Worm (Caenorhabditis elegans) whole organism, late embryonic: ENCODE results near the gene F26H11.4.

ENCODE experiments used
- F13H6.1 ChIP-seq: sonication (generic microtip); optimal IDR thresholded peaks from 2 replicates; lab custom pipeline; 2016; ENCODE audit warnings: missing genetic modification characterization, missing compliant biosample characterization
- Y22D7AL.16 ChIP-seq: sonication (generic microtip); optimal IDR thresholded peaks from 2 replicates; lab custom pipeline; 2016; ENCODE audit warnings: missing genetic modification characterization, missing compliant biosample characterization
- ama-1 ChIP-seq: fragments of 150-350 bp; optimal IDR thresholded peaks from 2 replicates; lab custom pipeline; 2014
- ceh-24 ChIP-seq: sonication (generic microtip); optimal IDR thresholded peaks from 2 replicates; lab custom pipeline; 2016; ENCODE audit warnings: mild to moderate bottlenecking, missing genetic modification characterization, missing compliant biosample characterization
- ceh-31 ChIP-seq: sonication (generic microtip); optimal IDR thresholded peaks from 2 replicates; lab custom pipeline; 2016; ENCODE audit warnings: missing genetic modification characterization, missing compliant biosample characterization
- ceh-9 ChIP-seq: sonication (generic microtip); optimal IDR thresholded peaks from 2 replicates; lab custom pipeline; 2016; ENCODE audit warnings: mild to moderate bottlenecking, missing genetic modification characterization, inconsistent platforms, missing compliant biosample characterization
- elt-4 ChIP-seq: sonication (generic microtip); optimal IDR thresholded peaks from 2 replicates; lab custom pipeline; 2016; ENCODE audit warnings: missing genetic modification characterization, missing compliant biosample characterization
- fax-1 ChIP-seq: sonication (generic microtip); optimal IDR thresholded peaks from 2 replicates; lab custom pipeline; 2016; ENCODE audit warnings: missing genotype, missing genetic modification characterization, missing compliant biosample characterization
- zip-5 ChIP-seq: sonication (generic microtip); optimal IDR thresholded peaks from 2 replicates; lab custom pipeline; 2016; ENCODE audit warnings: missing genetic modification characterization, missing compliant biosample characterization

F26H11.4 gene

DNA sequence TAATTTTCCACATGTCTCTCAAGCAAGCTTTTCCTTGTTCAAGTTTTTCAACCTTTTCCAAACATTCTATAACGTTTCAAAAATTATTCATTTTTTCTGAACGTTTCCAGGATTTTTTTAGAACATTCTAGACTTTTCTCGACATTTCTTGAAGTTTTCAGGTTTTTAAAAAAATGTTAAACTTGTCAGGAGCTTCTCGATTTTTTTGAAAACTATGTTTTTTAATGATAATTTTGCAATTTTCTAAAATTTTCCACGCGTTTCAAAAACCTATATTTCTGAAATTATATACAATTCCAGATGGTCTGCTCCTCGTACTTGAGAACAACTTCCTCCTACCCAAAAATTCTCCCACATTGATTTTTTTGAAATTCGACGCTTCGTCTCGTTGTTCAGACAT is 46.9 kb downstream of the F26H11.4 start, which contains the start of gene dmsr-6:
Gene dmsr-6 (plus strand): TSS at position 301 of the 400 bp plus-strand sequence.
- TF ChIP-seq ceh-9 (tag; lab: Kevin White, UChicago) (no peak), F13H6.1 (no peak), elt-4 (tag; lab: Kevin White, UChicago) (no peak), fax-1 (tag; lab: Kevin White, UChicago) (no peak), ceh-31 (no peak), ceh-24 (no peak), Y22D7AL.16 (tag; lab: Kevin White, UChicago) (no peak), zip-5 (tag; lab: Kevin White, UChicago) (no peak), ama-1 (lab: Kevin White, UChicago) (no peak)
